Worm (Caenorhabditis elegans) whole organism, L1 larva: Measurements from ENCODE around the gene Y42G9A.3.
A peak's percentile ranks its signal among the peaks of the same experiment; 100 is the strongest.

ENCODE experiments used
- C04F5.9 ChIP-seq: sonication (generic microtip); optimal IDR thresholded peaks from 2 replicates; lab custom pipeline; 2016; ENCODE audit warnings: missing genetic modification characterization, missing compliant biosample characterization
- Y116A8C.19 ChIP-seq: sonication (generic microtip); optimal IDR thresholded peaks from 2 replicates; lab custom pipeline; 2016; ENCODE audit warnings: missing compliant biosample characterization, missing genetic modification characterization, borderline replicate concordance
- aha-1 ChIP-seq: fragments of 150-350 bp; optimal IDR thresholded peaks from 2 replicates; lab custom pipeline; 2014; ENCODE audit warnings: missing biosample characterization, missing genetic modification characterization
- alr-1 ChIP-seq: fragments of 200-800 bp; sonication (Bioruptor generic); optimal IDR thresholded peaks from 2 replicates; lab custom pipeline; 2018; ENCODE audit warnings: borderline replicate concordance, mild to moderate bottlenecking, missing genetic modification characterization, missing compliant biosample characterization
- aly-2 ChIP-seq: fragments of 150-350 bp; optimal IDR thresholded peaks from 2 replicates; lab custom pipeline; 2014; ENCODE audit warnings: missing biosample characterization, missing genetic modification characterization
- ama-1 ChIP-seq: fragments of 150-350 bp; optimal IDR thresholded peaks from 2 replicates; lab custom pipeline; 2014
- blmp-1 ChIP-seq: fragments of 150-350 bp; optimal IDR thresholded peaks from 2 replicates; lab custom pipeline; 2014; ENCODE audit warnings: missing biosample characterization, missing genetic modification characterization
- ceh-8 ChIP-seq: fragments of 200-800 bp; sonication (Bioruptor generic); optimal IDR thresholded peaks from 2 replicates; lab custom pipeline; 2018; ENCODE audit warnings: mild to moderate bottlenecking, missing genetic modification characterization, moderate library complexity, missing compliant biosample characterization
- ceh-88 ChIP-seq: fragments of 200-800 bp; sonication (Bioruptor generic); IDR thresholded peaks from 2 replicates; pipeline ENCODE4 v1.3.6; 2022; ENCODE audit warnings: missing genetic modification characterization, missing compliant biosample characterization
- ceh-90 ChIP-seq: sonication (generic microtip); optimal IDR thresholded peaks from 2 replicates; lab custom pipeline; 2016; ENCODE audit warnings: missing genetic modification characterization, missing compliant biosample characterization
- ces-1 ChIP-seq: fragments of 150-350 bp; optimal IDR thresholded peaks from 2 replicates; lab custom pipeline; 2014; ENCODE audit warnings: missing biosample characterization, missing genetic modification reagents, missing genetic modification characterization
- dpl-1 ChIP-seq, 3 experiments: fragments of 150-350 bp in 2 of 3; sonication (generic microtip) in 1 of 3; optimal IDR thresholded peaks; 2 replicates each; lab custom pipeline; 2014 to 2017; ENCODE audit warnings: missing biosample characterization in 3 of 3, missing genetic modification characterization in 3 of 3, missing genetic modification reagents in 3 of 3
- dsc-1 ChIP-seq: sonication (generic microtip); optimal IDR thresholded peaks from 2 replicates; lab custom pipeline; 2016; ENCODE audit warnings: mild to moderate bottlenecking, missing genetic modification characterization, missing compliant biosample characterization
- egl-13 ChIP-seq: sonication (generic microtip); optimal IDR thresholded peaks from 2 replicates; lab custom pipeline; 2016; ENCODE audit warnings: missing genotype, missing genetic modification reagents, missing genetic modification characterization, missing compliant biosample characterization
- fkh-10 ChIP-seq: sonication (generic microtip); optimal IDR thresholded peaks from 2 replicates; lab custom pipeline; 2017; ENCODE audit warnings: missing biosample characterization, missing genetic modification reagents, missing genetic modification characterization
- hlh-17 ChIP-seq: fragments of 200-800 bp; sonication (Bioruptor generic); optimal IDR thresholded peaks from 2 replicates; lab custom pipeline; 2018; ENCODE audit warnings: missing genetic modification characterization, mild to moderate bottlenecking, missing compliant biosample characterization, moderate library complexity, borderline replicate concordance
- hlh-4 ChIP-seq: sonication (generic microtip); optimal IDR thresholded peaks from 2 replicates; lab custom pipeline; 2016; ENCODE audit warnings: mild to moderate bottlenecking, missing genetic modification characterization, missing compliant biosample characterization
- irx-1 ChIP-seq: sonication (generic microtip); optimal IDR thresholded peaks from 2 replicates; lab custom pipeline; 2016; ENCODE audit warnings: missing genetic modification characterization, missing compliant biosample characterization
- lin-13 ChIP-seq: fragments of 150-350 bp; optimal IDR thresholded peaks from 2 replicates; lab custom pipeline; 2014; ENCODE audit warnings: missing biosample characterization, missing genetic modification reagents, missing genetic modification characterization
- lin-15B ChIP-seq: fragments of 150-350 bp; sonication (generic microtip); optimal IDR thresholded peaks from 3 replicates; lab custom pipeline; 2014; ENCODE audit warnings: missing biosample characterization, missing genetic modification characterization
- lin-35 ChIP-seq, 2 experiments: fragments of 150-350 bp; optimal IDR thresholded peaks; 2 replicates each; lab custom pipeline; 2014; ENCODE audit warnings: missing biosample characterization in 2 of 2, missing genetic modification characterization in 2 of 2, missing genetic modification reagents in 2 of 2
- lin-39 ChIP-seq: fragments of 150-350 bp; optimal IDR thresholded peaks from 2 replicates; lab custom pipeline; 2014; ENCODE audit warnings: missing biosample characterization, missing genetic modification reagents, missing genetic modification characterization
- lir-3 ChIP-seq: sonication (generic microtip); optimal IDR thresholded peaks from 2 replicates; lab custom pipeline; 2016; ENCODE audit warnings: mild to moderate bottlenecking, missing genetic modification characterization, moderate library complexity, missing compliant biosample characterization; ENCODE audit not compliant: poor library complexity
- mab-9 ChIP-seq: fragments of 200-800 bp; sonication (Bioruptor generic); IDR thresholded peaks from 2 replicates; pipeline ENCODE4 v1.3.6; 2022; ENCODE audit warnings: missing genetic modification reagents, missing genetic modification characterization, missing compliant biosample characterization
- mdl-1 ChIP-seq, 2 experiments: fragments of 150-350 bp; optimal IDR thresholded peaks; 2 replicates each; lab custom pipeline; 2014 to 2017; ENCODE audit warnings: missing biosample characterization in 2 of 2, missing genetic modification characterization in 2 of 2, inconsistent platforms in 1 of 2
- mep-1 ChIP-seq: fragments of 150-350 bp; optimal IDR thresholded peaks from 2 replicates; lab custom pipeline; 2014; ENCODE audit warnings: missing biosample characterization, missing genetic modification characterization
- nhr-11 ChIP-seq: fragments of 150-350 bp; optimal IDR thresholded peaks from 2 replicates; lab custom pipeline; 2014; ENCODE audit warnings: missing biosample characterization, missing genetic modification characterization
- nhr-20 ChIP-seq: sonication (generic microtip); optimal IDR thresholded peaks from 2 replicates; lab custom pipeline; 2016; ENCODE audit warnings: mild to moderate bottlenecking, missing genetic modification characterization, missing compliant biosample characterization
- nhr-237 ChIP-seq: fragments of 150-350 bp; optimal IDR thresholded peaks from 2 replicates; lab custom pipeline; 2014; ENCODE audit warnings: missing biosample characterization, missing genetic modification characterization
- nhr-28 ChIP-seq: fragments of 150-350 bp; optimal IDR thresholded peaks from 2 replicates; lab custom pipeline; 2014; ENCODE audit warnings: missing biosample characterization, missing genetic modification characterization
- nhr-71 ChIP-seq: sonication (generic microtip); optimal IDR thresholded peaks from 2 replicates; lab custom pipeline; 2016; ENCODE audit warnings: mild to moderate bottlenecking, missing genetic modification characterization, moderate library complexity, missing compliant biosample characterization
- nhr-90 ChIP-seq: sonication (generic microtip); optimal IDR thresholded peaks from 2 replicates; lab custom pipeline; 2016; ENCODE audit warnings: mild to moderate bottlenecking, missing genetic modification characterization, missing compliant biosample characterization; ENCODE audit not compliant: poor library complexity
- pag-3 ChIP-seq: sonication (generic microtip); optimal IDR thresholded peaks from 2 replicates; lab custom pipeline; 2017; ENCODE audit warnings: missing genetic modification characterization, mild to moderate bottlenecking, missing compliant biosample characterization, antibody characterized with exemption, borderline replicate concordance; ENCODE audit not compliant: insufficient read depth
- pax-3 ChIP-seq: fragments of 200-800 bp; sonication (Bioruptor generic); optimal IDR thresholded peaks from 2 replicates; lab custom pipeline; 2018; ENCODE audit warnings: mild to moderate bottlenecking, missing genetic modification characterization, moderate library complexity, missing compliant biosample characterization
- pqm-1 ChIP-seq: sonication (generic microtip); optimal IDR thresholded peaks from 3 replicates; lab custom pipeline; 2017; ENCODE audit warnings: missing biosample characterization, missing genetic modification characterization
- rnt-1 ChIP-seq: sonication (generic microtip); optimal IDR thresholded peaks from 2 replicates; lab custom pipeline; 2016; ENCODE audit warnings: mild to moderate bottlenecking, missing genetic modification characterization, moderate library complexity, missing compliant biosample characterization
- skn-1 ChIP-seq: fragments of 150-350 bp; optimal IDR thresholded peaks from 2 replicates; lab custom pipeline; 2014; ENCODE audit warnings: missing biosample characterization, missing genetic modification characterization
- snpc-4 ChIP-seq: fragments of 150-350 bp; optimal IDR thresholded peaks from 2 replicates; lab custom pipeline; 2014; ENCODE audit warnings: missing biosample characterization, missing genetic modification characterization
- snu-23 ChIP-seq: sonication (generic microtip); optimal IDR thresholded peaks from 2 replicates; lab custom pipeline; 2016; ENCODE audit warnings: missing genetic modification characterization, missing compliant biosample characterization
- sox-4 ChIP-seq: sonication (generic microtip); optimal IDR thresholded peaks from 2 replicates; lab custom pipeline; 2016; ENCODE audit warnings: missing genetic modification characterization, missing compliant biosample characterization
- sptf-1 ChIP-seq: fragments of 150-350 bp; optimal IDR thresholded peaks from 2 replicates; lab custom pipeline; 2014; ENCODE audit warnings: missing biosample characterization, missing genetic modification characterization
- swsn-7 ChIP-seq: sonication (generic microtip); optimal IDR thresholded peaks from 2 replicates; lab custom pipeline; 2016; ENCODE audit warnings: missing genetic modification characterization, missing compliant biosample characterization
- tbx-2 ChIP-seq: sonication (generic microtip); optimal IDR thresholded peaks from 2 replicates; lab custom pipeline; 2016; ENCODE audit warnings: missing genetic modification characterization, missing compliant biosample characterization
- unc-130 ChIP-seq: fragments of 150-350 bp; optimal IDR thresholded peaks from 2 replicates; lab custom pipeline; 2017; ENCODE audit warnings: missing biosample characterization, missing genetic modification characterization, inconsistent platforms
- unc-86 ChIP-seq: sonication (generic microtip); optimal IDR thresholded peaks from 2 replicates; lab custom pipeline; 2016; ENCODE audit warnings: missing genetic modification characterization, missing compliant biosample characterization
- unc-98 ChIP-seq: fragments of 200-800 bp; sonication (Bioruptor generic); IDR thresholded peaks from 2 replicates; pipeline ENCODE4 v1.3.6; 2022; ENCODE audit warnings: missing genetic modification characterization, missing compliant biosample characterization
- vab-15 ChIP-seq: sonication (generic microtip); optimal IDR thresholded peaks from 2 replicates; lab custom pipeline; 2017; ENCODE audit warnings: missing genotype, mild to moderate bottlenecking, missing genetic modification characterization, missing compliant biosample characterization
- xbp-1 ChIP-seq: sonication (generic microtip); optimal IDR thresholded peaks from 2 replicates; lab custom pipeline; 2016; ENCODE audit warnings: missing genetic modification characterization, missing compliant biosample characterization
- zag-1 ChIP-seq: fragments of 150-350 bp; optimal IDR thresholded peaks from 2 replicates; lab custom pipeline; 2014; ENCODE audit warnings: missing biosample characterization, missing genetic modification characterization
- zip-4 ChIP-seq: fragments of 200-800 bp; sonication (Bioruptor generic); optimal IDR thresholded peaks from 2 replicates; lab custom pipeline; 2018; ENCODE audit warnings: mild to moderate bottlenecking, missing genetic modification characterization, moderate library complexity, missing compliant biosample characterization
- ztf-11 ChIP-seq, 2 experiments: sonication (generic microtip); optimal IDR thresholded peaks; 2 replicates each; lab custom pipeline; 2016 to 2017; ENCODE audit warnings: missing genetic modification characterization in 2 of 2, missing biosample characterization in 1 of 2, missing compliant biosample characterization in 1 of 2
- ztf-4 ChIP-seq: fragments of 150-350 bp; optimal IDR thresholded peaks from 2 replicates; lab custom pipeline; 2014; ENCODE audit warnings: missing biosample characterization, missing genetic modification characterization

Gene Y42G9A.3

DNA sequence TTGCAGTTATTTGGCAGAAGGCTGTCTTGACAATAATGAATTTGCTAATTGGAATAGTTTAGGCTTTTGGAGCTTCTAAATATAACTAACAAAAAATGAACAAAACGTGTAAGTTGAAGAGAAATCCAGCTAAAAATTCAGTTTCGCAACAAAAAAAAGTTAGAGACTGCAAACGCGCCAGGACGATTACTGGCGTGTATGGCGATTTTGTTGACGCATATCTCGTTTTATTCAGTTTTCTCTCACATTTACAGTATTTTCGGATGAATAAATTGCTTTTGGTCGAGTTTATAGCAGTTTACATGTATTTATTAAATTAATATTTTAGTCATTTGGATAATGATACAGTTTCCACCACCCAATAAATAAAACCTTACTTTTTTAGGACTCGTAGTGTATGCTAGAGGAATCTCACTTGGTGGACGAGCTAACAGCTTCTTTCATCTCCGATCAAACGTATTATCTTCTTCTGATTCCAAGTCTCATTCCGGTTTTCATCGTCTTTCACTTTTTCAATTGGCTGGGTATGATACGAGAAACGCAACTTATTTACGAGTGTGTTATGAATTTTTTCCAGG, 27.1 kb downstream of the Y42G9A.3 start, which contains the start of the genes abcf-3 and F42A10.5 (continued):
- TF ChIP-seq sox-4 (tag; lab: Kevin White, UChicago) (no peak), Y116A8C.19 (tag; lab: Kevin White, UChicago) (no peak), lin-35 (GFP tag; optimal IDR thresholded peaks at IDR 0.05; lab: Kevin White, UChicago) (peak; percentile 73 to 85), lin-13 (peak; percentile 60), ztf-11 (tag; optimal IDR thresholded peaks at IDR 0.05; lab: Kevin White, UChicago) (peak in 1 of 2 experiments; percentile 32), swsn-7 (peak; percentile 77), tbx-2 (tag; lab: Kevin White, UChicago) (peak; percentile 62), skn-1 (tag; lab: Kevin White, UChicago) (peak; percentile 85), sptf-1 (tag; lab: Kevin White, UChicago) (no peak), irx-1 (tag; lab: Kevin White, UChicago) (peak; percentile 63), aha-1 (tag; lab: Kevin White, UChicago) (peak; percentile 18), ces-1 (GFP tag; lab: Kevin White, UChicago) (no peak), ztf-4 (tag; lab: Kevin White, UChicago) (peak; percentile 30), egl-13 (peak; percentile 20), zag-1 (no peak), mdl-1 (tag; optimal IDR thresholded peaks at IDR 0.05; lab: Kevin White, UChicago) (peak in 1 of 2 experiments; percentile 50), dpl-1 (GFP tag; optimal IDR thresholded peaks at IDR 0.05; lab: Kevin White, UChicago) (peak; percentile 73 to 77 (median 76)), fkh-10 (peak; percentile 57), ceh-88 (no peak), pag-3 (tag; lab: Kevin White, UChicago) (no peak), pqm-1 (tag; lab: Kevin White, UChicago) (no peak), lin-39 (peak; percentile 60), rnt-1 (tag; lab: Kevin White, UChicago) (peak; percentile 83), snpc-4 (tag; lab: Kevin White, UChicago) (no peak), nhr-20 (tag; lab: Kevin White, UChicago) (peak; percentile 71), snu-23 (GFP tag; lab: Kevin White, UChicago) (peak; percentile 78), nhr-237 (tag; lab: Kevin White, UChicago) (no peak), unc-130 (tag; lab: Kevin White, UChicago) (peak; percentile 76), blmp-1 (tag; lab: Kevin White, UChicago) (peak; percentile 59), lin-15B (peak; percentile 45), lir-3 (tag; lab: Kevin White, UChicago) (no peak), alr-1 (no peak), ceh-90 (tag; lab: Kevin White, UChicago) (no peak), ama-1 (lab: Kevin White, UChicago) (no peak), hlh-4 (tag; lab: Kevin White, UChicago) (no peak), hlh-17 (no peak), unc-98 (GFP tag; lab: Robert Waterston, UW) (no peak), C04F5.9 (tag; lab: Kevin White, UChicago) (peak; percentile 32), ceh-8 (GFP tag; lab: Kevin White, UChicago) (no peak), dsc-1 (tag; lab: Kevin White, UChicago) (peak; percentile 66), mab-9 (GFP tag; lab: Robert Waterston, UW) (no peak), vab-15 (tag; lab: Kevin White, UChicago) (no peak), nhr-11 (tag; lab: Kevin White, UChicago) (peak; percentile 5), mep-1 (tag; lab: Kevin White, UChicago) (peak; percentile 88), nhr-28 (tag; lab: Kevin White, UChicago) (no peak), zip-4 (GFP tag; lab: Kevin White, UChicago) (peak; percentile 21), unc-86 (tag; lab: Kevin White, UChicago) (peak; percentile 37), aly-2 (peak; percentile 23), xbp-1 (tag; lab: Kevin White, UChicago) (peak; percentile 61), nhr-71 (tag; lab: Kevin White, UChicago) (peak; percentile 84), pax-3 (tag; lab: Kevin White, UChicago) (no peak), nhr-90 (tag; lab: Kevin White, UChicago) (peak; percentile 64)
